Fruit fly (Drosophila melanogaster) whole organism, embryonic: ENCODE results near the gene lectin-29Ca.

Experiments
- az2 ChIP-seq: fragments of 200-800 bp; sonication (Bioruptor generic); optimal IDR thresholded peaks from 3 replicates; lab custom pipeline; 2016; ENCODE audit warnings: missing biosample characterization, missing genetic modification characterization
- insv ChIP-seq, 2 experiments: fragments of 200-800 bp; sonication (Bioruptor generic); optimal IDR thresholded peaks; 3 replicates each; lab custom pipeline; 2016 to 2018; ENCODE audit warnings: missing biosample characterization in 2 of 2, missing genetic modification characterization in 2 of 2

dm6 chr2L:8350560-8351171, 43.4 kb downstream of the lectin-29Ca start:
- TF ChIP-seq insv (GFP tag; optimal IDR thresholded peaks at IDR 0.05; lab: Kevin White, UChicago) (no peak), az2 (no peak)
